Worm (Caenorhabditis elegans): ENCODE measurements around the gene vrp-1.

The vrp-1 gene

ce11 chrIV:3016202-3016601, 3.8 kb downstream of the vrp-1 start:
- no peak for TF ChIP-seq ces-1 (GFP tag; optimal IDR thresholded peaks at IDR 0.05)
- no peak for TF ChIP-seq ham-2 (GFP tag; optimal IDR thresholded peaks at IDR 0.05)
- TF ChIP-seq ceh-39 (tag; optimal IDR thresholded peaks at IDR 0.05), result no peak
- no peak for TF ChIP-seq drap-1 (GFP tag; optimal IDR thresholded peaks at IDR 0.05)
- no peak for TF ChIP-seq pha-4 (tag; optimal IDR thresholded peaks at IDR 0.05)
- no peak for TF ChIP-seq snpc-4 (tag; optimal IDR thresholded peaks at IDR 0.05)
- TF ChIP-seq mls-2 (tag; optimal IDR thresholded peaks at IDR 0.05), result no peak
- TF ChIP-seq flh-1 (GFP tag; optimal IDR thresholded peaks at IDR 0.05), result no peak
- TF ChIP-seq mab-5 (tag; optimal IDR thresholded peaks at IDR 0.05), result no peak
- TF ChIP-seq lin-13 (tag; optimal IDR thresholded peaks at IDR 0.05), result no peak

DNA sequence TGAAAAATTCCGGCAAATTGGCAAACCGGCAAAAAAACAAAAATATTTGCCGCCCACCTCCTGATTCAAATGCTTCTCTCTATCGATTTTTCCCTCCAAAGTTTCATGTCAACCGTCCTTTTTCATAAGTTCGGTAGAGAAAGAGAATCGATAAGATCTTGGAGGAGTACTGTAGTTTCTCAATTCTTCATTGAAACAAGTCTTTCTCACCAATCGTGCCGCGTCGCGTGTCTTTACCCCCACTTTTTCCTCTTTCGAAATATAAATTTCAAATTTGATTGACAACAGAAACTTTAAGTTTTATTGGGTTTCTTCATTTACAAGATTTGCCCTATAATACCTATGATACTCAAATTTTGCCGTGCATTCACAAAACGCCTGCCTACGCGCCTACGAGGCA, 6.2 kb downstream of the vrp-1 start:
- TF ChIP-seq drap-1 (GFP tag; optimal IDR thresholded peaks at IDR 0.05) (no peak), ces-1 (GFP tag; optimal IDR thresholded peaks at IDR 0.05) (no peak), nhr-76 (tag; optimal IDR thresholded peaks at IDR 0.05) (no peak), ham-2 (GFP tag; optimal IDR thresholded peaks at IDR 0.05) (no peak), ceh-83 (GFP tag; optimal IDR thresholded peaks at IDR 0.05) (no peak), pha-4 (tag; optimal IDR thresholded peaks at IDR 0.05) (no peak), nhr-2 (tag; optimal IDR thresholded peaks at IDR 0.05) (no peak), bed-3 (GFP tag; optimal IDR thresholded peaks at IDR 0.05) (no peak), elt-1 (tag; optimal IDR thresholded peaks at IDR 0.05; ENCODE audit: borderline replicate concordance, insufficient read depth) (no peak), lin-13 (tag; optimal IDR thresholded peaks at IDR 0.05) (no peak), unc-39 (tag; optimal IDR thresholded peaks at IDR 0.05) (no peak), mab-5 (tag; optimal IDR thresholded peaks at IDR 0.05) (no peak), ceh-39 (tag; optimal IDR thresholded peaks at IDR 0.05) (no peak), zip-8 (tag; optimal IDR thresholded peaks at IDR 0.05) (no peak)

ce11 chrIV:3019438-3019837, 7.1 kb downstream of the vrp-1 start, which contains the start of gene lin-22:
Gene lin-22, plus strand, starts transcription at chrIV:3019738.
- TF ChIP-seq zip-8 (tag; optimal IDR thresholded peaks at IDR 0.05), result no peak
- TF ChIP-seq unc-120 (tag; optimal IDR thresholded peaks at IDR 0.05; ENCODE audit: poor library complexity, severe bottlenecking), result no peak
- TF ChIP-seq ceh-39 (tag; optimal IDR thresholded peaks at IDR 0.05), result no peak
- no peak for TF ChIP-seq flh-1 (GFP tag; optimal IDR thresholded peaks at IDR 0.05)
- TF ChIP-seq nhr-12 (tag; optimal IDR thresholded peaks at IDR 0.05), result no peak
- TF ChIP-seq lin-13 (tag; optimal IDR thresholded peaks at IDR 0.05), result no peak
- no peak for TF ChIP-seq sem-2 (GFP tag; optimal IDR thresholded peaks at IDR 0.05)
- no peak for TF ChIP-seq ztf-11 (tag; optimal IDR thresholded peaks at IDR 0.05)
- no peak for TF ChIP-seq elt-1 (tag; optimal IDR thresholded peaks at IDR 0.05; ENCODE audit: borderline replicate concordance, insufficient read depth)
- no peak for TF ChIP-seq nhr-76 (tag; optimal IDR thresholded peaks at IDR 0.05)
- TF ChIP-seq ces-1 (GFP tag; optimal IDR thresholded peaks at IDR 0.05), result no peak

- TF ChIP-seq lsy-2 (tag; optimal IDR thresholded peaks at IDR 0.05), result no peak
- no peak for TF ChIP-seq ceh-39 (tag; optimal IDR thresholded peaks at IDR 0.05)
- no peak for TF ChIP-seq bed-3 (GFP tag; optimal IDR thresholded peaks at IDR 0.05)
- no peak for TF ChIP-seq cnd-1 (tag; optimal IDR thresholded peaks at IDR 0.05)
- TF ChIP-seq ceh-43 (GFP tag; optimal IDR thresholded peaks at IDR 0.05), result no peak
- no peak for TF ChIP-seq unc-39 (tag; optimal IDR thresholded peaks at IDR 0.05)
- TF ChIP-seq ces-1 (GFP tag; optimal IDR thresholded peaks at IDR 0.05), result no peak
- no peak for TF ChIP-seq unc-120 (tag; optimal IDR thresholded peaks at IDR 0.05; ENCODE audit: poor library complexity, severe bottlenecking)
- TF ChIP-seq ztf-11 (tag; optimal IDR thresholded peaks at IDR 0.05), result no peak
- TF ChIP-seq blmp-1 (tag; optimal IDR thresholded peaks at IDR 0.05), result no peak
- no peak for TF ChIP-seq drap-1 (GFP tag; optimal IDR thresholded peaks at IDR 0.05)
- TF ChIP-seq tbx-8 (GFP tag; optimal IDR thresholded peaks at IDR 0.05), result no peak
- TF ChIP-seq nhr-2 (tag; optimal IDR thresholded peaks at IDR 0.05), result no peak
- no peak for TF ChIP-seq ceh-83 (GFP tag; optimal IDR thresholded peaks at IDR 0.05)
- TF ChIP-seq mls-2 (tag; optimal IDR thresholded peaks at IDR 0.05), result no peak
Measured at ce11 chrIV:3025874-3026609, 13.7 kb downstream of the vrp-1 start.

- TF ChIP-seq nhr-28 (tag; optimal IDR thresholded peaks at IDR 0.05), result no peak
- TF ChIP-seq hlh-1 (tag; optimal IDR thresholded peaks at IDR 0.05), result no peak
- TF ChIP-seq ces-1 (GFP tag; optimal IDR thresholded peaks at IDR 0.05), result no peak
- no peak for TF ChIP-seq pha-4 (tag; optimal IDR thresholded peaks at IDR 0.05)
- no peak for TF ChIP-seq nhr-2 (tag; optimal IDR thresholded peaks at IDR 0.05)
- no peak for TF ChIP-seq lin-32 (GFP tag; optimal IDR thresholded peaks at IDR 0.05)
Measured at ce11 chrIV:3028842-3029241, 16.5 kb downstream of the vrp-1 start, which contains the start of gene ndnf-1. Gene ndnf-1, minus strand, starts transcription at chrIV:3028942.

All from whole organism, mixed stage, embryonic.